Worm (Caenorhabditis elegans) whole organism, L4/young adult: ENCODE data around the gene rpn-6.1.

Source experiments
- dao-5 ChIP-seq: sonication (generic microtip); optimal IDR thresholded peaks from 2 replicates; lab custom pipeline; 2016; ENCODE audit warnings: missing genotype, missing genetic modification characterization, moderate library complexity, missing compliant biosample characterization
- him-1 ChIP-seq: sonication (generic microtip); optimal IDR thresholded peaks from 2 replicates; lab custom pipeline; 2016; ENCODE audit warnings: missing genotype, missing genetic modification reagents, missing genetic modification characterization, missing compliant biosample characterization

DNA sequence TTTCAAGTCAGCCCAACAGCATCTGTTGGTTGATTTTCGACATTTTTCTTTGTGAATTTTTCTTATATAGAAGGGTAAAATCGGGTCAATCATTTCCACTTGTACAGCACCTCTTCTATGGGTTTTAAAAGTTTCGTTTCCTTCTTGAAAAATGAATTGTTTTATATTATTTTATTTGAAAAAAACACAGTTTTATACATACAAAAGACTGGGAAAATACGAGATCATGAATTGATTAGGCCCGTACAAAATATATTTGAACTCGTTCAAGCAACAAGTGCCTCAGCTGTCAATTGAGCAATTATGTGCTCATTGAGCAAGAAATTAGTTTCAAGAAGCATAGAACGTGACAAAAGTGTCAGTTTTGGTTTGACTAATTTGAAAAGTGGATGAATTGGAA is 40.3 kb upstream of the rpn-6.1 start:
- TF ChIP-seq dao-5 (no peak), him-1 (tag; lab: Kevin White, UChicago) (no peak)
